Worm (Caenorhabditis elegans): Measurements from ENCODE around the gene K01A2.10.

ce11 chrII:320783-321182 lies 2.1 kb downstream of the K01A2.10 start:
- TF ChIP-seq lin-35 (GFP tag; optimal IDR thresholded peaks at IDR 0.05) (no peak), pha-4 (tag; optimal IDR thresholded peaks at IDR 0.05) (no peak), C17E4.6 (GFP tag; IDR thresholded peaks at IDR 0.05) (no peak), nfya-1 (tag; optimal IDR thresholded peaks at IDR 0.05; ENCODE audit: borderline replicate concordance, insufficient read depth) (no peak), mes-4 (tag; optimal IDR thresholded peaks at IDR 0.05) (no peak)
